Worm (Caenorhabditis elegans) whole organism, young adult: ENCODE measurements around the gene vps-60.

ENCODE experiments used
- let-607 ChIP-seq, 2 experiments: fragments of 200-800 bp in 1 of 2; sonication (Bioruptor generic) in 1 of 2; sonication (generic microtip) in 1 of 2; optimal IDR thresholded peaks; 2 replicates each; lab custom pipeline; 2016 to 2018; ENCODE audit warnings: mild to moderate bottlenecking in 2 of 2, missing compliant biosample characterization in 2 of 2, missing genetic modification characterization in 2 of 2, moderate library complexity in 2 of 2, missing genotype in 1 of 2
- snpc-4 ChIP-seq, 5 experiments: fragments of 150-350 bp in 1 of 5; sonication (generic microtip) in 4 of 5; optimal IDR thresholded peaks; 2 replicates each; lab custom pipeline; 2014 to 2018; ENCODE audit warnings: missing genetic modification characterization in 5 of 5, missing biosample characterization in 3 of 5, antibody characterized with exemption in 2 of 5, mild to moderate bottlenecking in 2 of 5, missing compliant biosample characterization in 2 of 5, missing genotype in 2 of 5, moderate library complexity in 2 of 5, missing genetic modification reagents in 1 of 5

- TF ChIP-seq let-607 (tag; optimal IDR thresholded peaks at IDR 0.05; lab: Kevin White, UChicago), result no peak
- TF ChIP-seq snpc-4 (GFP tag; optimal IDR thresholded peaks at IDR 0.05; lab: Kevin White, UChicago), result no peak
- no peak for TF ChIP-seq snpc-4 (tag; optimal IDR thresholded peaks at IDR 0.05; lab: Kevin White, UChicago)
These were observed 9.8 kb upstream of the vps-60 start for ce11 chrV:8615711-8616110.
